Worm (Caenorhabditis elegans): Measurements from ENCODE around the gene C56A3.8.
A peak's percentile ranks its signal among the peaks of the same experiment; 100 is the strongest.

The C56A3.8 gene

DNA sequence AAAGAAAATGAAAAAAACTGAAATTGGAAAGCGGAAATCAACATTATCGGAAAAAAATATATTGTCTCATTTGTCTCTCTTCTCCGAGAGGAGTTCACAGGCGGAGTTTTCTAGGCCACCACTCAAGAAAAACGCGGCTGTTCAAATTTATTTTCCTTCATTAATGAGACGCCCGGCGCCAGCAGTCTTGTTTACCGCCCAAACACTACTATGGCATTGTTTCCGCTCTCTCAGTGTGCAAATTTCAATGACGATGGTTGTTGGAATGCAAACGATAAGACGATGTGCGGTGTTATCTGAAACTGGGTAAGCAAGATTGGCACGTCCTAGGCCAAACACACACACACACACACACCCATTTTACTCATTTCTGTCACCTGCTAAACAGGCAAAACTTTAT lies 3.3 kb upstream of the C56A3.8 start, which contains the start of gene cav-2 (continued):
- TF ChIP-seq lin-15B (tag; optimal IDR thresholded peaks at IDR 0.05) (peak; percentile 71), efl-1 (optimal IDR thresholded peaks at IDR 0.05) (peak; percentile 89 to 97), efl-1 (GFP tag; optimal IDR thresholded peaks at IDR 0.05 in 1 of 2) (peak; percentile 97 to 99), elt-2 (tag; optimal IDR thresholded peaks at IDR 0.05) (peak; percentile 80), unc-130 (tag; optimal IDR thresholded peaks at IDR 0.05) (peak; percentile 60), dsc-1 (tag; optimal IDR thresholded peaks at IDR 0.05) (peak; percentile 96), ets-5 (GFP tag; IDR thresholded peaks at IDR 0.05) (no peak), lsy-2 (tag; optimal IDR thresholded peaks at IDR 0.05) (peak; percentile 83 to 84), zip-4 (GFP tag; optimal IDR thresholded peaks at IDR 0.05) (peak; percentile 74), irx-1 (tag; optimal IDR thresholded peaks at IDR 0.05) (peak; percentile 95)

DNA sequence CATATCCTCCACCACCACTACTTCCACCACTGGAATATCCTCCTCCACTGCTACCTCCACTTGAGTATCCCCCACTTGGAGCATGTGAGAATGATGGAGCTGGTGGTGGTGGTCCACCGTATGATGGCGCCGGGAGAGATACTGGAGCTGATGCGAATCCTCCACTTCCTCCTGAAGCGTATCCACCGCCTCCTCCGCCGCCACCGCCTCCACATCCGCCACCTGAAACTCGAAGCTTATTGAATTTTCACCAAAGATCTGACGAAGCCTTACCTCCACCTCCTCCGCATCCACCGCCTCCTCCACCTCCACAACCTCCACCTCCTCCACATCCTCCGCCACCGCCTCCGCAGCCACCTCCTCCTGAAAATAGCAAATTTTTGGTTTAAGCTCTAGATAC lies 2.7 kb downstream of the C56A3.8 start:
- TF ChIP-seq unc-30 (tag; optimal IDR thresholded peaks at IDR 0.05) (no peak), unc-62 (GFP tag; optimal IDR thresholded peaks at IDR 0.05) (no peak), tbx-2 (tag; optimal IDR thresholded peaks at IDR 0.05) (no peak), zag-1 (tag; optimal IDR thresholded peaks at IDR 0.05) (no peak), efl-1 (optimal IDR thresholded peaks at IDR 0.05) (no peak), efl-1 (GFP tag; optimal IDR thresholded peaks at IDR 0.05 in 1 of 2) (peak in 1 of 2 experiments; percentile 36), F16B12.6 (tag; optimal IDR thresholded peaks at IDR 0.05) (no peak), fkh-4 (tag; optimal IDR thresholded peaks at IDR 0.05; ENCODE audit: borderline replicate concordance) (no peak)

DNA sequence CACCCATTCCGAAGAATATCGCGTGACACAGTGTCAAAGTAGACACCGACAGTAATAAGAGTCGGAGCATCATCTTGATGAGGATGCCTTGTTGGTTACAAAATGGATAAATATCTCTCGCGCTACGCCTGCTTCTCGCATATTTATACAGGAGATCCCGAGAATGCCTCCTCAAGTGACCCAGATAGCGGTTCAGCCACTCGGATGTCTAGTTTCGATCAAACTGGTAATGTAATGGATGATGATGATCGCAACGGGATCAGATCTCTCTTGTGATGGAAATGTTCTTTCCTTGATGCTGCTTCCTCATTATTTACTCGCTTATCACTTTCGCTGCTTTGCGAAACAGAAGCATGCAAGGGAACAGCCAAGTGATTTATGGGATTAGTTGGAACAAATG lies 3.8 kb downstream of the C56A3.8 start, which contains the start of gene grl-17:
Gene grl-17, minus strand, starts transcription at position 101 of the 400 bp plus-strand sequence.
- TF ChIP-seq blmp-1 (tag; optimal IDR thresholded peaks at IDR 0.05) = peak; percentile 48
- TF ChIP-seq mep-1 (tag; optimal IDR thresholded peaks at IDR 0.05) = no peak

ce11 chrV:13565197-13565596 lies 5.1 kb downstream of the C56A3.8 start:
- TF ChIP-seq nhr-28 (tag; optimal IDR thresholded peaks at IDR 0.05) (no peak), sptf-1 (tag; optimal IDR thresholded peaks at IDR 0.05) (no peak), nhr-77 (tag; optimal IDR thresholded peaks at IDR 0.05) (peak; percentile 85), efl-1 (optimal IDR thresholded peaks at IDR 0.05) (peak; percentile 86 to 89), efl-1 (GFP tag; optimal IDR thresholded peaks at IDR 0.05 in 1 of 2) (peak; percentile 81 to 98), pax-3 (tag; optimal IDR thresholded peaks at IDR 0.05) (peak; percentile 93), vab-15 (tag; optimal IDR thresholded peaks at IDR 0.05) (peak; percentile 33), hlh-4 (tag; optimal IDR thresholded peaks at IDR 0.05) (no peak), lir-3 (tag; optimal IDR thresholded peaks at IDR 0.05; ENCODE audit: poor library complexity) (peak; percentile 79), F16B12.6 (tag; optimal IDR thresholded peaks at IDR 0.05) (peak; percentile 44), sox-4 (tag; optimal IDR thresholded peaks at IDR 0.05) (peak; percentile 50), nhr-84 (tag; optimal IDR thresholded peaks at IDR 0.05) (no peak), lin-14 (GFP tag; optimal IDR thresholded peaks at IDR 0.05) (peak; percentile 98), nhr-76 (tag; optimal IDR thresholded peaks at IDR 0.05) (no peak), blmp-1 (tag; optimal IDR thresholded peaks at IDR 0.05) (peak; percentile 90), ets-5 (GFP tag; IDR thresholded peaks at IDR 0.05) (no peak), alr-1 (tag; optimal IDR thresholded peaks at IDR 0.05; ENCODE audit: borderline replicate concordance) (no peak), C34B4.2 (tag; optimal IDR thresholded peaks at IDR 0.05) (no peak), isw-1 (GFP tag; IDR thresholded peaks at IDR 0.05) (peak; percentile 66), snu-23 (GFP tag; optimal IDR thresholded peaks at IDR 0.05) (peak; percentile 96), fkh-4 (tag; optimal IDR thresholded peaks at IDR 0.05; ENCODE audit: borderline replicate concordance) (no peak), xbp-1 (tag; optimal IDR thresholded peaks at IDR 0.05) (peak; percentile 88), elt-3 (tag; optimal IDR thresholded peaks at IDR 0.05) (peak in 5 of 6 experiments; percentile 12 to 97 (median 83)), unc-86 (tag; optimal IDR thresholded peaks at IDR 0.05) (peak; percentile 62), hpl-2 (GFP tag; optimal IDR thresholded peaks at IDR 0.05) (peak; percentile 70), ceh-8 (GFP tag; optimal IDR thresholded peaks at IDR 0.05) (no peak), irx-1 (tag; optimal IDR thresholded peaks at IDR 0.05) (peak; percentile 80), dsc-1 (tag; optimal IDR thresholded peaks at IDR 0.05) (peak; percentile 78), zip-4 (GFP tag; optimal IDR thresholded peaks at IDR 0.05) (peak; percentile 56), nhr-237 (tag; optimal IDR thresholded peaks at IDR 0.05) (peak; percentile 43), pag-3 (tag; optimal IDR thresholded peaks at IDR 0.05; ENCODE audit: borderline replicate concordance, insufficient read depth) (peak; percentile 97), ces-1 (GFP tag; optimal IDR thresholded peaks at IDR 0.05) (no peak), nhr-20 (tag; optimal IDR thresholded peaks at IDR 0.05) (peak; percentile 98), unc-130 (tag; optimal IDR thresholded peaks at IDR 0.05) (peak; percentile 90), tlp-1 (tag; optimal IDR thresholded peaks at IDR 0.05) (no peak), unc-62 (GFP tag; optimal IDR thresholded peaks at IDR 0.05) (no peak), ceh-88 (GFP tag; IDR thresholded peaks at IDR 0.05) (0 out of 2 replicates have a peak, but pooled peaks have one; percentile 33), snpc-4 (tag; optimal IDR thresholded peaks at IDR 0.05) (peak; percentile 79)

Measured in whole organism, L1 larva.